Fruit fly (Drosophila melanogaster) whole organism, prepupa: ENCODE results near the gene CG14817.
A peak's percentile ranks its signal among the peaks of the same experiment; 100 is the strongest.

Source experiments
- Blimp-1 ChIP-seq: fragments of 200-800 bp; sonication (Bioruptor generic); optimal IDR thresholded peaks from 3 replicates; lab custom pipeline; 2017; ENCODE audit warnings: missing biosample characterization, missing genetic modification characterization, mild to moderate bottlenecking, moderate library complexity, missing genetic modification reagents
- CG10631 ChIP-seq: fragments of 200-800 bp; sonication (Bioruptor generic); optimal IDR thresholded peaks from 2 replicates; lab custom pipeline; 2016; ENCODE audit warnings: missing biosample characterization, missing genetic modification characterization
- CG10669 ChIP-seq: fragments of 200-800 bp; sonication (Bioruptor generic); optimal IDR thresholded peaks from 3 replicates; lab custom pipeline; 2018; ENCODE audit warnings: missing biosample characterization, mild to moderate bottlenecking, missing genetic modification characterization, moderate library complexity
- CG11294 ChIP-seq: fragments of 200-800 bp; sonication (Bioruptor generic); IDR thresholded peaks from 2 replicates; pipeline ENCODE4 v1.3.6; 2022; ENCODE audit warnings: missing biosample characterization, missing genetic modification characterization
- CG11762 ChIP-seq: fragments of 200-800 bp; sonication (Bioruptor generic); optimal IDR thresholded peaks from 3 replicates; lab custom pipeline; 2016; ENCODE audit warnings: missing biosample characterization, missing genetic modification characterization; ENCODE audit not compliant: insufficient read depth
- CG11902 ChIP-seq: fragments of 200-800 bp; sonication (Bioruptor generic); optimal IDR thresholded peaks from 3 replicates; lab custom pipeline; 2016; ENCODE audit warnings: missing biosample characterization, missing genetic modification characterization
- CG15336 ChIP-seq: fragments of 200-800 bp; sonication (Bioruptor generic); IDR thresholded peaks from 2 replicates; pipeline ENCODE4 v1.3.6; 2022; ENCODE audit warnings: missing biosample characterization, missing genetic modification characterization
- CG16779 ChIP-seq: fragments of 200-800 bp; sonication (Bioruptor generic); optimal IDR thresholded peaks from 3 replicates; lab custom pipeline; 2017; ENCODE audit warnings: missing biosample characterization, mild to moderate bottlenecking, missing genetic modification characterization
- CG3032 ChIP-seq: fragments of 200-800 bp; optimal IDR thresholded peaks from 2 replicates; lab custom pipeline; 2019; ENCODE audit warnings: missing biosample characterization, mild to moderate bottlenecking, missing genetic modification characterization, moderate library complexity
- CG31627 ChIP-seq: fragments of 200-800 bp; sonication (Bioruptor generic); optimal IDR thresholded peaks from 3 replicates; lab custom pipeline; 2016; ENCODE audit warnings: missing biosample characterization, missing genetic modification characterization
- CG3919 ChIP-seq: fragments of 200-800 bp; sonication (Bioruptor generic); optimal IDR thresholded peaks from 3 replicates; lab custom pipeline; 2016; ENCODE audit warnings: missing biosample characterization, missing genetic modification characterization
- CG4318 ChIP-seq: fragments of 200-800 bp; sonication (Bioruptor generic); optimal IDR thresholded peaks from 3 replicates; lab custom pipeline; 2017; ENCODE audit warnings: missing biosample characterization, mild to moderate bottlenecking, missing genetic modification characterization
- CG6163 ChIP-seq: fragments of 200-800 bp; sonication (Bioruptor generic); IDR thresholded peaks from 3 replicates; pipeline ENCODE4 v1.3.6; 2022; ENCODE audit warnings: missing biosample characterization, missing genetic modification characterization
- CG6792 ChIP-seq: fragments of 200-800 bp; sonication (Bioruptor generic); optimal IDR thresholded peaks from 3 replicates; lab custom pipeline; 2016; ENCODE audit warnings: missing biosample characterization, missing genetic modification characterization
- CG6854 ChIP-seq: fragments of 200-800 bp; sonication (Bioruptor generic); optimal IDR thresholded peaks from 2 replicates; lab custom pipeline; 2017; ENCODE audit warnings: missing biosample characterization, mild to moderate bottlenecking, missing genetic modification characterization
- CG7368 ChIP-seq: fragments of 200-800 bp; sonication (Bioruptor generic); optimal IDR thresholded peaks from 3 replicates; lab custom pipeline; 2016; ENCODE audit warnings: missing biosample characterization, missing genetic modification characterization
- CG8119 ChIP-seq: fragments of 200-800 bp; sonication (Bioruptor generic); IDR thresholded peaks from 3 replicates; pipeline ENCODE4 v1.3.6; 2022; ENCODE audit warnings: missing biosample characterization, missing genetic modification characterization
- CG8632 ChIP-seq: fragments of 200-800 bp; sonication (Bioruptor generic); optimal IDR thresholded peaks from 3 replicates; lab custom pipeline; 2016; ENCODE audit warnings: missing biosample characterization, missing genetic modification characterization
- CG9139 ChIP-seq: fragments of 200-800 bp; sonication (Bioruptor generic); optimal IDR thresholded peaks from 3 replicates; lab custom pipeline; 2017; ENCODE audit warnings: missing biosample characterization, mild to moderate bottlenecking, missing genetic modification characterization
- Eip75B ChIP-seq: fragments of 200-800 bp; sonication (Bioruptor generic); optimal IDR thresholded peaks from 3 replicates; lab custom pipeline; 2016; ENCODE audit warnings: missing biosample characterization, missing genetic modification characterization
- Eip78C ChIP-seq: fragments of 200-800 bp; sonication (Bioruptor generic); peaks from one replicate; lab custom pipeline; 2016; ENCODE audit warnings: missing biosample characterization, missing genetic modification characterization
- Eip93F ChIP-seq: fragments of 200-800 bp; sonication (Bioruptor generic); optimal IDR thresholded peaks from 2 replicates; lab custom pipeline; 2016; ENCODE audit warnings: missing biosample characterization, mild to moderate bottlenecking, missing genetic modification characterization
- Ets21C ChIP-seq: fragments of 200-800 bp; sonication (Bioruptor generic); optimal IDR thresholded peaks from 3 replicates; lab custom pipeline; 2016; ENCODE audit warnings: missing biosample characterization, missing genetic modification characterization
- Ets96B ChIP-seq: fragments of 200-800 bp; optimal IDR thresholded peaks from 2 replicates; lab custom pipeline; 2019; ENCODE audit warnings: missing biosample characterization, mild to moderate bottlenecking, missing genetic modification characterization, moderate library complexity
- Sox102F ChIP-seq: fragments of 200-800 bp; sonication (Bioruptor generic); optimal IDR thresholded peaks from 2 replicates; lab custom pipeline; 2016; ENCODE audit warnings: missing biosample characterization, mild to moderate bottlenecking, missing genetic modification characterization
- Sox15 ChIP-seq: fragments of 200-800 bp; sonication (Bioruptor generic); optimal IDR thresholded peaks from 3 replicates; lab custom pipeline; 2016; ENCODE audit warnings: missing biosample characterization, missing genetic modification characterization
- acj6 ChIP-seq: fragments of 200-800 bp; sonication (Bioruptor generic); optimal IDR thresholded peaks from 3 replicates; lab custom pipeline; 2016; ENCODE audit warnings: missing biosample characterization, missing genetic modification characterization
- cyc ChIP-seq: fragments of 200-800 bp; sonication (Bioruptor generic); optimal IDR thresholded peaks from 3 replicates; lab custom pipeline; 2016; ENCODE audit warnings: missing biosample characterization, missing genetic modification characterization
- dac ChIP-seq: fragments of 200-800 bp; sonication (Bioruptor generic); optimal IDR thresholded peaks from 2 replicates; lab custom pipeline; 2017; ENCODE audit warnings: missing biosample characterization, mild to moderate bottlenecking, missing genetic modification characterization
- esn ChIP-seq: fragments of 200-800 bp; sonication (Bioruptor generic); optimal IDR thresholded peaks from 2 replicates; lab custom pipeline; 2016; ENCODE audit warnings: missing biosample characterization, mild to moderate bottlenecking, missing genetic modification characterization, moderate library complexity
- fd59A ChIP-seq: fragments of 200-800 bp; sonication (Bioruptor generic); optimal IDR thresholded peaks from 2 replicates; lab custom pipeline; 2017; ENCODE audit warnings: missing biosample characterization, mild to moderate bottlenecking, missing genetic modification characterization, missing genetic modification reagents
- fd85E ChIP-seq: fragments of 200-800 bp; sonication (Bioruptor generic); optimal IDR thresholded peaks from 3 replicates; lab custom pipeline; 2016; ENCODE audit warnings: missing biosample characterization, missing genetic modification characterization
- fkh ChIP-seq: fragments of 200-800 bp; sonication (Bioruptor generic); optimal IDR thresholded peaks from 3 replicates; lab custom pipeline; 2017; ENCODE audit warnings: missing biosample characterization, mild to moderate bottlenecking, missing genetic modification characterization, moderate library complexity
- lz ChIP-seq: fragments of 200-800 bp; sonication (Bioruptor generic); optimal IDR thresholded peaks from 3 replicates; lab custom pipeline; 2016; ENCODE audit warnings: missing biosample characterization, missing genetic modification characterization
- net ChIP-seq: fragments of 200-800 bp; sonication (Bioruptor generic); optimal IDR thresholded peaks from 3 replicates; lab custom pipeline; 2016; ENCODE audit warnings: missing biosample characterization, missing genetic modification characterization
- pdm3 ChIP-seq: fragments of 200-800 bp; sonication (Bioruptor generic); optimal IDR thresholded peaks from 3 replicates; lab custom pipeline; 2016; ENCODE audit warnings: missing biosample characterization, missing genetic modification characterization
- salr ChIP-seq, 2 experiments: fragments of 200-800 bp; sonication (Bioruptor generic); optimal IDR thresholded peaks; 3 replicates each; lab custom pipeline; 2016 to 2018; ENCODE audit warnings: missing biosample characterization in 2 of 2, missing genetic modification characterization in 2 of 2, mild to moderate bottlenecking in 1 of 2
- ss ChIP-seq, 2 experiments: fragments of 200-800 bp; sonication (Bioruptor generic); optimal IDR thresholded peaks; 2 replicates in 1 of 2; 3 replicates in 1 of 2; lab custom pipeline; 2017 to 2018; ENCODE audit warnings: mild to moderate bottlenecking in 2 of 2, missing biosample characterization in 2 of 2, missing genetic modification characterization in 2 of 2, moderate library complexity in 1 of 2
- svp ChIP-seq: fragments of 200-800 bp; sonication (Bioruptor generic); peaks from one replicate; lab custom pipeline; 2016; ENCODE audit warnings: missing biosample characterization, missing genetic modification characterization
- vri ChIP-seq: fragments of 200-800 bp; sonication (Bioruptor generic); optimal IDR thresholded peaks from 3 replicates; lab custom pipeline; 2016; ENCODE audit warnings: missing biosample characterization, mild to moderate bottlenecking, missing genetic modification characterization

CG14817 gene

dm6 chrX:1840520-1840919 is 36.5 kb downstream of the CG14817 start (continued):
- TF ChIP-seq CG11902 (peak; percentile 80), fd59A (GFP tag; lab: Kevin White, UChicago) (peak; percentile 80), CG6163 (peak; percentile 87), Sox102F (GFP tag; lab: Kevin White, UChicago) (peak; percentile 88), CG10669 (GFP tag; lab: Kevin White, UChicago) (peak; percentile 88), cyc (GFP tag; lab: Kevin White, UChicago) (peak; percentile 87), CG7368 (GFP tag; lab: Kevin White, UChicago) (peak; percentile 89), fd85E (GFP tag; lab: Kevin White, UChicago) (peak; percentile 45), lz (GFP tag; lab: Kevin White, UChicago) (peak; percentile 86), pdm3 (GFP tag; lab: Kevin White, UChicago) (peak; percentile 86), Ets96B (tag; lab: Kevin White, UChicago) (peak; percentile 85), net (GFP tag; lab: Kevin White, UChicago) (peak; percentile 78), CG15336 (GFP tag; lab: Robert Waterston, UW) (peak; percentile 65; the same call in 1 of the 2 replicates), CG3919 (peak; percentile 87), Sox15 (GFP tag; lab: Kevin White, UChicago) (peak; percentile 81), Eip93F (GFP tag; lab: Kevin White, UChicago) (peak; percentile 55), CG6854 (GFP tag; lab: Kevin White, UChicago) (peak; percentile 66), dac (GFP tag; lab: Kevin White, UChicago) (peak; percentile 40), CG16779 (tag; lab: Kevin White, UChicago) (peak; percentile 59), CG11762 (GFP tag; lab: Kevin White, UChicago) (peak; percentile 76), CG8119 (GFP tag; lab: Robert Waterston, UW) (peak; percentile 62), Ets21C (GFP tag; lab: Kevin White, UChicago) (peak; percentile 82), CG4318 (GFP tag; lab: Kevin White, UChicago) (peak; percentile 36), CG31627 (GFP tag; lab: Kevin White, UChicago) (peak; percentile 88), CG8632 (GFP tag; lab: Kevin White, UChicago) (peak; percentile 86), acj6 (GFP tag; lab: Kevin White, UChicago) (peak; percentile 86), CG10631 (GFP tag; lab: Kevin White, UChicago) (peak; percentile 85), fkh (GFP tag; lab: Kevin White, UChicago) (no peak), esn (GFP tag; lab: Kevin White, UChicago) (peak; percentile 88), Eip75B (peak; percentile 90), CG9139 (peak; percentile 86), CG3032 (tag; lab: Kevin White, UChicago) (peak; percentile 83), CG11294 (GFP tag; lab: Robert Waterston, UW) (peak; percentile 9; the same call in 1 of the 2 replicates), Eip78C (GFP tag; lab: Kevin White, UChicago) (peak; percentile 97), salr (GFP tag; optimal IDR thresholded peaks at IDR 0.05; lab: Kevin White, UChicago) (peak; percentile 56 to 72), vri (GFP tag; lab: Kevin White, UChicago) (peak; percentile 65), CG6792 (GFP tag; lab: Kevin White, UChicago) (peak; percentile 91)
- TF ChIP-seq, all 60 proteins: peak for 58

dm6 chrX:1834702-1835376 is 42.2 kb downstream of the CG14817 start:
- TF ChIP-seq ss (GFP tag; optimal IDR thresholded peaks at IDR 0.05; lab: Kevin White, UChicago) (no peak), Blimp-1 (peak; percentile 71), svp (GFP tag; lab: Kevin White, UChicago) (peak; percentile 4)
- TF ChIP-seq, all 60 proteins: peak for 2
